Worm (Caenorhabditis elegans): ENCODE results near the gene F01F1.3.

- TF ChIP-seq C38D4.7 (GFP tag; optimal IDR thresholded peaks at IDR 0.05) (no peak), che-1 (tag; optimal IDR thresholded peaks at IDR 0.05) (no peak), ama-1 (optimal IDR thresholded peaks at IDR 0.05) (peak; percentile 0), hlh-15 (tag; optimal IDR thresholded peaks at IDR 0.05) (no peak), unc-55 (GFP tag; optimal IDR thresholded peaks at IDR 0.05) (no peak)
These were observed 10.5 kb downstream of the F01F1.3 start for ce11 chrIII:5882284-5882683.

All from whole organism, late embryonic.